Fruit fly (Drosophila melanogaster) whole organism, pupa: Measurements from ENCODE around the gene Tctp.
A peak's percentile ranks its signal among the peaks of the same experiment; 100 is the strongest.

Experiments used
- CG10348 ChIP-seq: fragments of 200-800 bp; sonication (Bioruptor generic); IDR thresholded peaks from 2 replicates; pipeline ENCODE4 v1.3.6; 2022; ENCODE audit warnings: missing biosample characterization, missing genetic modification characterization
- CG12605 ChIP-seq: fragments of 200-800 bp; sonication (Bioruptor generic); IDR thresholded peaks from 2 replicates; pipeline ENCODE4 v1.3.6; 2022; ENCODE audit warnings: missing biosample characterization, missing genetic modification characterization
- CG13204 ChIP-seq: fragments of 200-800 bp; sonication (Bioruptor generic); optimal IDR thresholded peaks from 2 replicates; lab custom pipeline; 2018; ENCODE audit warnings: missing biosample characterization, mild to moderate bottlenecking, missing genetic modification characterization, moderate library complexity
- CG14655 ChIP-seq: fragments of 200-800 bp; sonication (Bioruptor generic); optimal IDR thresholded peaks from 3 replicates; lab custom pipeline; 2017; ENCODE audit warnings: mild to moderate bottlenecking, missing biosample characterization, missing genetic modification reagents, missing genetic modification characterization
- CG15710 ChIP-seq: fragments of 200-800 bp; sonication (Bioruptor generic); optimal IDR thresholded peaks from 2 replicates; lab custom pipeline; 2018; ENCODE audit warnings: missing biosample characterization, mild to moderate bottlenecking, missing genetic modification characterization, moderate library complexity
- CG17806 ChIP-seq: fragments of 200-800 bp; sonication (Bioruptor generic); optimal IDR thresholded peaks from 2 replicates; lab custom pipeline; 2018; ENCODE audit warnings: missing biosample characterization, mild to moderate bottlenecking, missing genetic modification characterization, moderate library complexity
- CG32121 ChIP-seq: fragments of 200-800 bp; sonication (Bioruptor generic); IDR thresholded peaks from 2 replicates; pipeline ENCODE4 v1.3.6; 2022; ENCODE audit warnings: missing biosample characterization, missing genetic modification characterization
- CG34367 ChIP-seq: fragments of 200-800 bp; sonication (Bioruptor generic); optimal IDR thresholded peaks from 2 replicates; lab custom pipeline; 2018; ENCODE audit warnings: missing biosample characterization, mild to moderate bottlenecking, missing genetic modification characterization
- CG4496 ChIP-seq: fragments of 200-800 bp; sonication (Bioruptor generic); IDR thresholded peaks from 3 replicates; pipeline ENCODE4 v1.3.6; 2022; ENCODE audit warnings: missing biosample characterization, missing genetic modification characterization
- CG8159 ChIP-seq: fragments of 200-800 bp; sonication (Bioruptor generic); optimal IDR thresholded peaks from 3 replicates; lab custom pipeline; 2018; ENCODE audit warnings: missing biosample characterization, mild to moderate bottlenecking, missing genetic modification characterization, moderate library complexity
- CG8301 ChIP-seq: fragments of 200-800 bp; sonication (Bioruptor generic); optimal IDR thresholded peaks from 2 replicates; lab custom pipeline; 2018; ENCODE audit warnings: missing biosample characterization, mild to moderate bottlenecking, missing genetic modification characterization
- CG9948 ChIP-seq: fragments of 200-800 bp; sonication (Bioruptor generic); optimal IDR thresholded peaks from 2 replicates; lab custom pipeline; 2018; ENCODE audit warnings: missing biosample characterization, mild to moderate bottlenecking, missing genetic modification characterization, moderate library complexity
- D1 ChIP-seq: fragments of 200-800 bp; sonication (Bioruptor generic); optimal IDR thresholded peaks from 2 replicates; lab custom pipeline; 2018; ENCODE audit warnings: missing biosample characterization, mild to moderate bottlenecking, missing genetic modification characterization, moderate library complexity
- EcR ChIP-seq: fragments of 200-800 bp; sonication (Bioruptor generic); optimal IDR thresholded peaks from 3 replicates; lab custom pipeline; 2019; ENCODE audit warnings: missing biosample characterization, missing genetic modification characterization, mild to moderate bottlenecking, moderate library complexity, missing genetic modification reagents
- Ets98B ChIP-seq: fragments of 200-800 bp; sonication (Bioruptor generic); IDR thresholded peaks from 2 replicates; pipeline ENCODE4 v1.3.6; 2022; ENCODE audit warnings: missing biosample characterization, missing genetic modification characterization
- Pif1A ChIP-seq: fragments of 200-800 bp; sonication (Bioruptor generic); optimal IDR thresholded peaks from 3 replicates; lab custom pipeline; 2016; ENCODE audit warnings: missing biosample characterization, missing genetic modification characterization
- Pif1B ChIP-seq: fragments of 200-800 bp; sonication (Bioruptor generic); optimal IDR thresholded peaks from 3 replicates; lab custom pipeline; 2016; ENCODE audit warnings: missing biosample characterization, missing genetic modification characterization
- Snoo ChIP-seq: fragments of 200-800 bp; sonication (Bioruptor generic); optimal IDR thresholded peaks from 3 replicates; lab custom pipeline; 2017; ENCODE audit warnings: missing biosample characterization, mild to moderate bottlenecking, missing genetic modification characterization, inconsistent platforms
- fd96Ca ChIP-seq: fragments of 200-800 bp; sonication (Bioruptor generic); IDR thresholded peaks from 3 replicates; pipeline ENCODE4 v1.3.6; 2022; ENCODE audit warnings: missing biosample characterization, missing genetic modification characterization
- gl ChIP-seq: fragments of 200-800 bp; sonication (Bioruptor generic); optimal IDR thresholded peaks from 2 replicates; lab custom pipeline; 2018; ENCODE audit warnings: missing biosample characterization, mild to moderate bottlenecking, missing genetic modification characterization
- rn ChIP-seq: fragments of 200-800 bp; sonication (Bioruptor generic); IDR thresholded peaks from 2 replicates; pipeline ENCODE4 v1.3.6; 2022; ENCODE audit warnings: missing biosample characterization, missing genetic modification characterization

Gene Tctp

dm6 chr3R:11230392-11230791, 20.3 kb downstream of the Tctp start, which contains the start of gene GCC88:
GCC88 (minus strand) TSS chr3R:11230600.
- TF ChIP-seq CG10348 (GFP tag; lab: Robert Waterston, UW), result no peak
- TF ChIP-seq CG9948 (tag; lab: Kevin White, UChicago), result no peak
- no peak for TF ChIP-seq Pif1A
- TF ChIP-seq D1, result no peak
- no peak for TF ChIP-seq CG4496 (GFP tag; lab: Robert Waterston, UW)
- TF ChIP-seq rn (GFP tag; lab: Robert Waterston, UW), result no peak
- no peak for TF ChIP-seq Snoo (tag; lab: Kevin White, UChicago)
- no peak for TF ChIP-seq Pif1B (GFP tag; lab: Kevin White, UChicago)
- no peak for TF ChIP-seq CG8159 (tag; lab: Kevin White, UChicago)
- TF ChIP-seq CG17806 (tag; lab: Kevin White, UChicago), result no peak
- no peak for TF ChIP-seq CG32121 (GFP tag; lab: Robert Waterston, UW)
- no peak for TF ChIP-seq CG15710 (tag; lab: Kevin White, UChicago)
- no peak for TF ChIP-seq CG13204 (GFP tag; lab: Kevin White, UChicago)
- TF ChIP-seq fd96Ca (GFP tag; lab: Robert Waterston, UW), result no peak
- TF ChIP-seq CG12605, result no peak
- TF ChIP-seq CG8301 (tag; lab: Kevin White, UChicago), result no peak

- TF ChIP-seq CG4496 (GFP tag; lab: Robert Waterston, UW) (no peak), EcR (GFP tag; lab: Kevin White, UChicago) (no peak), CG8159 (tag; lab: Kevin White, UChicago) (no peak), CG34367 (no peak), gl (tag; lab: Kevin White, UChicago) (no peak), CG13204 (GFP tag; lab: Kevin White, UChicago) (no peak), D1 (no peak), CG12605 (no peak), CG14655 (no peak), Pif1A (no peak), Snoo (tag; lab: Kevin White, UChicago) (no peak)
Measured at dm6 chr3R:11231037-11231436, 21.0 kb downstream of the Tctp start.

dm6 chr3R:11231705-11232261, 21.7 kb downstream of the Tctp start, which contains the start of the genes CG17187 and Dph3:
CG17187 (minus strand) TSS chr3R:11231879.
Dph3 (plus strand) TSS chr3R:11231912.
- TF ChIP-seq CG34367, result no peak
- no peak for TF ChIP-seq gl (tag; lab: Kevin White, UChicago)
- TF ChIP-seq, all 21 proteins: peak for 0

- no peak for TF ChIP-seq CG12605
- no peak for TF ChIP-seq CG32121 (GFP tag; lab: Robert Waterston, UW)
- TF ChIP-seq EcR (GFP tag; lab: Kevin White, UChicago), result peak; percentile 88
- no peak for TF ChIP-seq gl (tag; lab: Kevin White, UChicago)
- TF ChIP-seq, all 21 proteins: peak for 1
Measured at dm6 chr3R:11234918-11235371, 24.9 kb downstream of the Tctp start, which contains the start of the genes Arfip and CG17721. Arfip (minus strand) TSS chr3R:11235013. CG17721 (plus strand) TSS chr3R:11235140.

dm6 chr3R:11236041-11236440, 26.0 kb downstream of the Tctp start, which contains the start of gene CG31441:
CG31441 (plus strand) TSS chr3R:11236286.
- TF ChIP-seq Pif1B (GFP tag; lab: Kevin White, UChicago) (no peak), CG12605 (no peak), D1 (no peak), CG4496 (GFP tag; lab: Robert Waterston, UW) (no peak), CG10348 (GFP tag; lab: Robert Waterston, UW) (no peak), CG8159 (tag; lab: Kevin White, UChicago) (no peak), CG14655 (no peak), CG13204 (GFP tag; lab: Kevin White, UChicago) (no peak), CG15710 (tag; lab: Kevin White, UChicago) (no peak), rn (GFP tag; lab: Robert Waterston, UW) (no peak), CG32121 (GFP tag; lab: Robert Waterston, UW) (no peak), Pif1A (no peak), Snoo (tag; lab: Kevin White, UChicago) (no peak), CG8301 (tag; lab: Kevin White, UChicago) (no peak)

- no peak for TF ChIP-seq fd96Ca (GFP tag; lab: Robert Waterston, UW)
- no peak for TF ChIP-seq D1
- no peak for TF ChIP-seq EcR (GFP tag; lab: Kevin White, UChicago)
- no peak for TF ChIP-seq CG17806 (tag; lab: Kevin White, UChicago)
- no peak for TF ChIP-seq Snoo (tag; lab: Kevin White, UChicago)
- no peak for TF ChIP-seq rn (GFP tag; lab: Robert Waterston, UW)
- no peak for TF ChIP-seq gl (tag; lab: Kevin White, UChicago)
- no peak for TF ChIP-seq CG14655
- no peak for TF ChIP-seq CG34367
- TF ChIP-seq CG32121 (GFP tag; lab: Robert Waterston, UW), result no peak
- no peak for TF ChIP-seq Pif1A
- TF ChIP-seq CG15710 (tag; lab: Kevin White, UChicago), result no peak
Measured at dm6 chr3R:11237598-11237997, 27.6 kb downstream of the Tctp start, which contains the start of gene CG31388. CG31388 (plus strand) TSS chr3R:11237815.

DNA sequence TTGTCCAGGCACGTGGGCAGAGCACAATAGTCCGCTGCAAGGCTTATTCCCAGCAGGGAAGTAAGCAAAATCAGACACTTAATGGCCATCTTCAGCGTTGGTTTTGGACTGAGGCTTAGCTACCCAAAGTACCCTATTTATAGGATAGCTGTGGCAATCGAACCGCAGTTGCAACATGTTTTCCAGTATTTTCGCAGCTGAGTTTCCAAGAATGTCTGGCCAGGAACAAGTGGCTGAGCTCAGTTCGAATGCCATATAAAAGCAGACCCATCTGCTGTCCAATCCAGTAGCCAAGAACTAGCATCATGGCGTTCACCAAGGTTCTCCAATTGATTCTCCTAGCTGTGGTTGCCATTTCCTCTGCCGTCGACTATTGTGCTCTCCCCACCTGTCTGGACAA, 30.8 kb downstream of the Tctp start, which contains the start of the genes scpr-B and scpr-A:
Gene scpr-B, minus strand, starts transcription at position 101 of the 400 bp plus-strand sequence.
Gene scpr-A, plus strand, starts transcription at position 293 of the 400 bp plus-strand sequence.
- no peak for TF ChIP-seq CG32121 (GFP tag; lab: Robert Waterston, UW)
- no peak for TF ChIP-seq CG17806 (tag; lab: Kevin White, UChicago)
- no peak for TF ChIP-seq fd96Ca (GFP tag; lab: Robert Waterston, UW)
- TF ChIP-seq CG9948 (tag; lab: Kevin White, UChicago), result no peak
- TF ChIP-seq CG4496 (GFP tag; lab: Robert Waterston, UW), result no peak
- no peak for TF ChIP-seq CG8301 (tag; lab: Kevin White, UChicago)
- no peak for TF ChIP-seq gl (tag; lab: Kevin White, UChicago)
- no peak for TF ChIP-seq EcR (GFP tag; lab: Kevin White, UChicago)
- TF ChIP-seq CG34367, result no peak
- TF ChIP-seq CG10348 (GFP tag; lab: Robert Waterston, UW), result no peak
- no peak for TF ChIP-seq CG12605
- no peak for TF ChIP-seq Pif1B (GFP tag; lab: Kevin White, UChicago)
- TF ChIP-seq rn (GFP tag; lab: Robert Waterston, UW), result no peak
- no peak for TF ChIP-seq CG15710 (tag; lab: Kevin White, UChicago)
- no peak for TF ChIP-seq CG14655
- no peak for TF ChIP-seq Ets98B (GFP tag; lab: Robert Waterston, UW)
- no peak for TF ChIP-seq Snoo (tag; lab: Kevin White, UChicago)
- no peak for TF ChIP-seq Pif1A
- no peak for TF ChIP-seq CG8159 (tag; lab: Kevin White, UChicago)
- TF ChIP-seq D1, result no peak
